Worm (Caenorhabditis elegans) whole organism, L1 larva: ENCODE measurements around the gene T11F9.21.

Experiments
- C04F5.9 ChIP-seq: sonication (generic microtip); optimal IDR thresholded peaks from 2 replicates; lab custom pipeline; 2016; ENCODE audit warnings: missing genetic modification characterization, missing compliant biosample characterization
- C16A3.4 ChIP-seq: fragments of 150-350 bp; optimal IDR thresholded peaks from 2 replicates; lab custom pipeline; 2014; ENCODE audit warnings: missing biosample characterization, missing genetic modification characterization
- C34B4.2 ChIP-seq: sonication (generic microtip); optimal IDR thresholded peaks from 2 replicates; lab custom pipeline; 2017; ENCODE audit warnings: mild to moderate bottlenecking, missing genetic modification characterization, missing compliant biosample characterization
- Y116A8C.19 ChIP-seq: sonication (generic microtip); optimal IDR thresholded peaks from 2 replicates; lab custom pipeline; 2016; ENCODE audit warnings: missing compliant biosample characterization, missing genetic modification characterization, borderline replicate concordance
- aly-2 ChIP-seq: fragments of 150-350 bp; optimal IDR thresholded peaks from 2 replicates; lab custom pipeline; 2014; ENCODE audit warnings: missing biosample characterization, missing genetic modification characterization
- ceh-8 ChIP-seq: fragments of 200-800 bp; sonication (Bioruptor generic); optimal IDR thresholded peaks from 2 replicates; lab custom pipeline; 2018; ENCODE audit warnings: mild to moderate bottlenecking, missing genetic modification characterization, moderate library complexity, missing compliant biosample characterization
- ceh-82 ChIP-seq, 3 experiments: fragments of 150-350 bp in 1 of 3; sonication (generic microtip) in 2 of 3; optimal IDR thresholded peaks; 2 replicates each; lab custom pipeline; 2014 to 2017; ENCODE audit warnings: missing biosample characterization in 3 of 3, missing genetic modification characterization in 3 of 3
- ceh-88 ChIP-seq: fragments of 200-800 bp; sonication (Bioruptor generic); IDR thresholded peaks from 2 replicates; pipeline ENCODE4 v1.3.6; 2022; ENCODE audit warnings: missing genetic modification characterization, missing compliant biosample characterization
- ceh-90 ChIP-seq: sonication (generic microtip); optimal IDR thresholded peaks from 2 replicates; lab custom pipeline; 2016; ENCODE audit warnings: missing genetic modification characterization, missing compliant biosample characterization
- dpl-1 ChIP-seq, 3 experiments: fragments of 150-350 bp in 2 of 3; sonication (generic microtip) in 1 of 3; optimal IDR thresholded peaks; 2 replicates each; lab custom pipeline; 2014 to 2017; ENCODE audit warnings: missing biosample characterization in 3 of 3, missing genetic modification characterization in 3 of 3, missing genetic modification reagents in 3 of 3
- dsc-1 ChIP-seq: sonication (generic microtip); optimal IDR thresholded peaks from 2 replicates; lab custom pipeline; 2016; ENCODE audit warnings: mild to moderate bottlenecking, missing genetic modification characterization, missing compliant biosample characterization
- efl-3 ChIP-seq: fragments of 200-800 bp; sonication (Bioruptor generic); optimal IDR thresholded peaks from 2 replicates; lab custom pipeline; 2018; ENCODE audit warnings: mild to moderate bottlenecking, missing genetic modification characterization, missing compliant biosample characterization
- elt-2 ChIP-seq: sonication (generic microtip); optimal IDR thresholded peaks from 2 replicates; lab custom pipeline; 2016; ENCODE audit warnings: missing genetic modification characterization, mild to moderate bottlenecking, inconsistent platforms, missing compliant biosample characterization, missing genetic modification reagents
- elt-3 ChIP-seq, 6 experiments: fragments of 150-350 bp in 1 of 6; sonication (generic microtip); optimal IDR thresholded peaks; 2 replicates each; lab custom pipeline; 2017 to 2018; ENCODE audit warnings: missing biosample characterization in 6 of 6, missing genetic modification characterization in 6 of 6, inconsistent platforms in 1 of 6
- ets-5 ChIP-seq: fragments of 200-800 bp; sonication (Bioruptor generic); IDR thresholded peaks from 2 replicates; pipeline ENCODE4 v1.3.6; 2022; ENCODE audit warnings: missing genetic modification characterization, missing compliant biosample characterization
- grh-1 ChIP-seq: fragments of 200-800 bp; sonication (Bioruptor generic); IDR thresholded peaks from 2 replicates; pipeline ENCODE4 v1.3.6; 2022; ENCODE audit warnings: missing genetic modification reagents, missing genetic modification characterization, missing compliant biosample characterization
- hlh-17 ChIP-seq: fragments of 200-800 bp; sonication (Bioruptor generic); optimal IDR thresholded peaks from 2 replicates; lab custom pipeline; 2018; ENCODE audit warnings: missing genetic modification characterization, mild to moderate bottlenecking, missing compliant biosample characterization, moderate library complexity, borderline replicate concordance
- hlh-4 ChIP-seq: sonication (generic microtip); optimal IDR thresholded peaks from 2 replicates; lab custom pipeline; 2016; ENCODE audit warnings: mild to moderate bottlenecking, missing genetic modification characterization, missing compliant biosample characterization
- hpl-2 ChIP-seq: fragments of 150-350 bp; optimal IDR thresholded peaks from 2 replicates; lab custom pipeline; 2014; ENCODE audit warnings: missing biosample characterization, missing genetic modification reagents, missing genetic modification characterization
- isw-1 ChIP-seq: fragments of 200-800 bp; sonication (Bioruptor generic); IDR thresholded peaks from 2 replicates; pipeline ENCODE4 v1.3.6; 2022; ENCODE audit warnings: missing genetic modification characterization, missing compliant biosample characterization
- jun-1 ChIP-seq: fragments of 150-350 bp; optimal IDR thresholded peaks from 2 replicates; lab custom pipeline; 2014; ENCODE audit warnings: missing biosample characterization, missing genetic modification reagents, missing genetic modification characterization
- lin-13 ChIP-seq: fragments of 150-350 bp; optimal IDR thresholded peaks from 2 replicates; lab custom pipeline; 2014; ENCODE audit warnings: missing biosample characterization, missing genetic modification reagents, missing genetic modification characterization
- lin-14 ChIP-seq: fragments of 200-800 bp; sonication (Bioruptor generic); optimal IDR thresholded peaks from 2 replicates; lab custom pipeline; 2018; ENCODE audit warnings: mild to moderate bottlenecking, missing genetic modification characterization, moderate library complexity, missing compliant biosample characterization
- lin-15B ChIP-seq: fragments of 150-350 bp; sonication (generic microtip); optimal IDR thresholded peaks from 3 replicates; lab custom pipeline; 2014; ENCODE audit warnings: missing biosample characterization, missing genetic modification characterization
- lin-35 ChIP-seq, 2 experiments: fragments of 150-350 bp; optimal IDR thresholded peaks; 2 replicates each; lab custom pipeline; 2014; ENCODE audit warnings: missing biosample characterization in 2 of 2, missing genetic modification characterization in 2 of 2, missing genetic modification reagents in 2 of 2
- lin-39 ChIP-seq: fragments of 150-350 bp; optimal IDR thresholded peaks from 2 replicates; lab custom pipeline; 2014; ENCODE audit warnings: missing biosample characterization, missing genetic modification reagents, missing genetic modification characterization
- lir-3 ChIP-seq: sonication (generic microtip); optimal IDR thresholded peaks from 2 replicates; lab custom pipeline; 2016; ENCODE audit warnings: mild to moderate bottlenecking, missing genetic modification characterization, moderate library complexity, missing compliant biosample characterization; ENCODE audit not compliant: poor library complexity
- mep-1 ChIP-seq: fragments of 150-350 bp; optimal IDR thresholded peaks from 2 replicates; lab custom pipeline; 2014; ENCODE audit warnings: missing biosample characterization, missing genetic modification characterization
- nhr-11 ChIP-seq: fragments of 150-350 bp; optimal IDR thresholded peaks from 2 replicates; lab custom pipeline; 2014; ENCODE audit warnings: missing biosample characterization, missing genetic modification characterization
- nhr-20 ChIP-seq: sonication (generic microtip); optimal IDR thresholded peaks from 2 replicates; lab custom pipeline; 2016; ENCODE audit warnings: mild to moderate bottlenecking, missing genetic modification characterization, missing compliant biosample characterization
- nhr-237 ChIP-seq: fragments of 150-350 bp; optimal IDR thresholded peaks from 2 replicates; lab custom pipeline; 2014; ENCODE audit warnings: missing biosample characterization, missing genetic modification characterization
- nhr-71 ChIP-seq: sonication (generic microtip); optimal IDR thresholded peaks from 2 replicates; lab custom pipeline; 2016; ENCODE audit warnings: mild to moderate bottlenecking, missing genetic modification characterization, moderate library complexity, missing compliant biosample characterization
- nhr-90 ChIP-seq: sonication (generic microtip); optimal IDR thresholded peaks from 2 replicates; lab custom pipeline; 2016; ENCODE audit warnings: mild to moderate bottlenecking, missing genetic modification characterization, missing compliant biosample characterization; ENCODE audit not compliant: poor library complexity
- pqm-1 ChIP-seq: sonication (generic microtip); optimal IDR thresholded peaks from 3 replicates; lab custom pipeline; 2017; ENCODE audit warnings: missing biosample characterization, missing genetic modification characterization
- rnt-1 ChIP-seq: sonication (generic microtip); optimal IDR thresholded peaks from 2 replicates; lab custom pipeline; 2016; ENCODE audit warnings: mild to moderate bottlenecking, missing genetic modification characterization, moderate library complexity, missing compliant biosample characterization
- snu-23 ChIP-seq: sonication (generic microtip); optimal IDR thresholded peaks from 2 replicates; lab custom pipeline; 2016; ENCODE audit warnings: missing genetic modification characterization, missing compliant biosample characterization
- sptf-1 ChIP-seq: fragments of 150-350 bp; optimal IDR thresholded peaks from 2 replicates; lab custom pipeline; 2014; ENCODE audit warnings: missing biosample characterization, missing genetic modification characterization
- sup-37 ChIP-seq: fragments of 200-800 bp; sonication (Bioruptor generic); optimal IDR thresholded peaks from 2 replicates; lab custom pipeline; 2018; ENCODE audit warnings: mild to moderate bottlenecking, missing genetic modification characterization, missing compliant biosample characterization
- swsn-7 ChIP-seq: sonication (generic microtip); optimal IDR thresholded peaks from 2 replicates; lab custom pipeline; 2016; ENCODE audit warnings: missing genetic modification characterization, missing compliant biosample characterization
- tbx-2 ChIP-seq: sonication (generic microtip); optimal IDR thresholded peaks from 2 replicates; lab custom pipeline; 2016; ENCODE audit warnings: missing genetic modification characterization, missing compliant biosample characterization
- tlp-1 ChIP-seq: fragments of 150-350 bp; optimal IDR thresholded peaks from 2 replicates; lab custom pipeline; 2014; ENCODE audit warnings: missing biosample characterization, missing genetic modification characterization
- unc-130 ChIP-seq: fragments of 150-350 bp; optimal IDR thresholded peaks from 2 replicates; lab custom pipeline; 2017; ENCODE audit warnings: missing biosample characterization, missing genetic modification characterization, inconsistent platforms
- unc-86 ChIP-seq: sonication (generic microtip); optimal IDR thresholded peaks from 2 replicates; lab custom pipeline; 2016; ENCODE audit warnings: missing genetic modification characterization, missing compliant biosample characterization
- vab-15 ChIP-seq: sonication (generic microtip); optimal IDR thresholded peaks from 2 replicates; lab custom pipeline; 2017; ENCODE audit warnings: missing genotype, mild to moderate bottlenecking, missing genetic modification characterization, missing compliant biosample characterization
- xbp-1 ChIP-seq: sonication (generic microtip); optimal IDR thresholded peaks from 2 replicates; lab custom pipeline; 2016; ENCODE audit warnings: missing genetic modification characterization, missing compliant biosample characterization
- zag-1 ChIP-seq: fragments of 150-350 bp; optimal IDR thresholded peaks from 2 replicates; lab custom pipeline; 2014; ENCODE audit warnings: missing biosample characterization, missing genetic modification characterization
- zip-4 ChIP-seq: fragments of 200-800 bp; sonication (Bioruptor generic); optimal IDR thresholded peaks from 2 replicates; lab custom pipeline; 2018; ENCODE audit warnings: mild to moderate bottlenecking, missing genetic modification characterization, moderate library complexity, missing compliant biosample characterization

The T11F9.21 gene

DNA sequence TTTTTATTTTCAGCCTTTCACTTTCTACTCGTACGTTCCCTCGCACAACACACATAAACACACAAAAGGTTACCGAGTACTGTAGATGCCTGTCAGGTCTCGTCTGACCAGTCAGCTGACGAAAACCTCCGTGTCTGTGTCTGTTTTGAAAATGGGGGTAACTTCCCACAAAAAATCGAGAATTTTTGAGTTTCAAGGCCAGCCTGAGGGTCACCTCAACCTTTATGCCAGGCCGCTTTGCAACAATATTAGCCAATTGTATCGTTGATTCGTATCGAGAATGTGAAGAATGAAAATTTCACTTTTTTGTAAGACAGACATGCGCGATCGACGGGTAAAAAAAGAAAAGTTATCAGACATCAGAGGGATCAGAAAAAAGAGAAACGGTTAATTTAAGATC lies 38.5 kb downstream of the T11F9.21 start (continued):
- TF ChIP-seq tlp-1 (tag; lab: Kevin White, UChicago) (no peak), lir-3 (tag; lab: Kevin White, UChicago) (no peak), nhr-71 (tag; lab: Kevin White, UChicago) (peak; percentile 82), dpl-1 (GFP tag; optimal IDR thresholded peaks at IDR 0.05; lab: Kevin White, UChicago) (peak in 2 of 3 experiments; percentile 22 to 36), tbx-2 (tag; lab: Kevin White, UChicago) (peak; percentile 35), mep-1 (tag; lab: Kevin White, UChicago) (peak; percentile 85), lin-35 (GFP tag; optimal IDR thresholded peaks at IDR 0.05; lab: Kevin White, UChicago) (peak in 1 of 2 experiments; percentile 72), zip-4 (GFP tag; lab: Kevin White, UChicago) (no peak), nhr-90 (peak; percentile 76), ceh-8 (GFP tag; lab: Kevin White, UChicago) (no peak), ceh-90 (no peak), swsn-7 (peak; percentile 31)
- TF ChIP-seq, all 84 proteins: peak for 29

DNA sequence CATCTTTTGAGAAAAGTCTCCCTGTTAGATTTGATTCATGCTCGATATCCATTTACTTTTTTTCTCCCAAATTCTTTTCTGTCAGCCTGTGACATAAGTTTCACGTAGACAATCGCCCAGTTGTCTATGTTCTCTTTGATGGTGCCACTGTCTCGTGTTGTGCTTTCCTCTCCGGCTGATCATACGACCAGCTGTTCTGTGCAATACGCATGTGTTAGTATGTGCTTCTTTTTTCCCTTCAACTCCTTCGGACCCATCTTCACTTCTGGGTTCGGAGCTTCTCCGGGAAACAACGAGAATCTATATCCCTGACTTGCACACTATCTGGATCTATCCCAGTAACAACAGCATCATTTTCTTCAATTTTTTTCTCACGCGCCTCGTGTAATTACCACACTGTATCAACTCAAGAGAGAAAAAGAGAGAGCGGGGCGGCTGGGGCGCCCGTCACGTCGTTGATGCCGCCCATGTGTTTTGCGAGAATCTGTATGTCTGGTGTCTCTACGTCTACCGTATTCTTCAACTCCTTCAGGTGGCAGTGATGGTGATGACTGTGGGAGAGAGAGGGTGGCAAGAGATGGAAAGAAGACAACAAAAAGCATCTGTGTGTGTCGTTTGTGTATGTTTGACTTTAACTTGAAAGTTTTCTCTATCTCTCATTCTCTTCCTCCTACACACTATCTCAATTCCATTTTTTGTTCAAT lies 39.4 kb downstream of the T11F9.21 start:
- TF ChIP-seq unc-86 (no peak), lin-39 (tag; lab: Kevin White, UChicago) (peak; percentile 44), xbp-1 (peak; percentile 66), grh-1 (GFP tag; lab: Robert Waterston, UW) (peak; percentile 77), dpl-1 (GFP tag; optimal IDR thresholded peaks at IDR 0.05; lab: Kevin White, UChicago) (peak; percentile 19 to 55 (median 25)), elt-2 (tag; lab: Kevin White, UChicago) (peak; percentile 74), ceh-90 (no peak), nhr-11 (tag; lab: Kevin White, UChicago) (peak; percentile 30), lin-13 (peak; percentile 75), tbx-2 (tag; lab: Kevin White, UChicago) (peak; percentile 91), hlh-4 (tag; lab: Kevin White, UChicago) (no peak), swsn-7 (peak; percentile 81), C04F5.9 (tag; lab: Kevin White, UChicago) (peak; percentile 2), efl-3 (GFP tag; lab: Kevin White, UChicago) (no peak), nhr-237 (peak; percentile 35), unc-130 (tag; lab: Kevin White, UChicago) (peak; percentile 89), ets-5 (GFP tag; lab: Robert Waterston, UW) (no peak), aly-2 (tag; lab: Kevin White, UChicago) (no peak), lir-3 (tag; lab: Kevin White, UChicago) (peak; percentile 29), isw-1 (GFP tag; lab: Robert Waterston, UW) (no peak; the same call in 1 of the 2 replicates), vab-15 (tag; lab: Kevin White, UChicago) (peak; percentile 52), ceh-88 (0 out of 2 replicates have a peak, but pooled peaks have one; percentile 23), lin-14 (GFP tag; lab: Kevin White, UChicago) (peak; percentile 97), ceh-82 (tag; optimal IDR thresholded peaks at IDR 0.05; lab: Kevin White, UChicago) (peak in 1 of 3 experiments; percentile 50), zag-1 (tag; lab: Kevin White, UChicago) (no peak), rnt-1 (tag; lab: Kevin White, UChicago) (peak; percentile 79), hlh-17 (GFP tag; lab: Kevin White, UChicago) (no peak), mep-1 (tag; lab: Kevin White, UChicago) (peak; percentile 74), ceh-8 (GFP tag; lab: Kevin White, UChicago) (no peak), sup-37 (GFP tag; lab: Kevin White, UChicago) (peak; percentile 51), nhr-90 (peak; percentile 88), pqm-1 (tag; lab: Kevin White, UChicago) (peak; percentile 30), snu-23 (GFP tag; lab: Kevin White, UChicago) (peak; percentile 94), C34B4.2 (tag; lab: Kevin White, UChicago) (no peak), jun-1 (tag; lab: Kevin White, UChicago) (peak; percentile 58), elt-3 (tag; optimal IDR thresholded peaks at IDR 0.05; lab: Kevin White, UChicago) (peak in 5 of 6 experiments; percentile 23 to 82 (median 69)), nhr-20 (tag; lab: Kevin White, UChicago) (peak; percentile 97), lin-35 (GFP tag; optimal IDR thresholded peaks at IDR 0.05; lab: Kevin White, UChicago) (peak; percentile 53 to 78), Y116A8C.19 (tag; lab: Kevin White, UChicago) (no peak), C16A3.4 (peak; percentile 83), dsc-1 (tag; lab: Kevin White, UChicago) (peak; percentile 97), sptf-1 (tag; lab: Kevin White, UChicago) (no peak), hpl-2 (peak; percentile 20), lin-15B (tag; lab: Kevin White, UChicago) (no peak)
